Fruit fly (Drosophila melanogaster): ENCODE results near the gene Ino80.

DNA sequence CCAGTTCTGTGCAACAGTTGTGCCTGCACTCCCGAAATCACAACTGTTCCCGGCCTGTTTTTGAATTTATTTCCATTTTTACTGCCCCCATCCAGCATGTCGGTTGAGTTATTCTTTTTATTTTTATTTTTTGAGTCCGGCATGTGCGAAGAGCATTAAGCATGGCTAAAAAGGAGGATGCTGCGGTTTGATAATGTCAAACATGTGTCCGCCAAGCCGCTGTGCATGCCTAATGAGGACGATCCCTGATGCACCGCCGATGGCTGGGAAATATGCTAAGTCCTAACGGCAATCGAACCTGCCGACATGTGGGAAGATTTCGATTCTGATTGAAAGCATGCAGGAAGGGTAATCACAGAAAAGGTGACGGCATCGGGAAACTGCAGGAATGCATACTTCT, 56.4 kb downstream of the Ino80 start:
- TF ChIP-seq CG9705 (GFP tag; optimal IDR thresholded peaks at IDR 0.05) (no peak), OdsH (GFP tag; optimal IDR thresholded peaks at IDR 0.05) (no peak), Vsx2 (GFP tag; optimal IDR thresholded peaks at IDR 0.05; ENCODE audit: partially characterized antibody) (no peak)
